Worm (Caenorhabditis elegans): Measurements from ENCODE around the gene pals-27.
A peak's percentile ranks its signal among the peaks of the same experiment; 100 is the strongest.
"Not testable (repeated sequence)": the region's sequence is repeated elsewhere in the genome, so short reads cannot be mapped to it uniquely, and the experiment has no call there.

Gene pals-27

DNA sequence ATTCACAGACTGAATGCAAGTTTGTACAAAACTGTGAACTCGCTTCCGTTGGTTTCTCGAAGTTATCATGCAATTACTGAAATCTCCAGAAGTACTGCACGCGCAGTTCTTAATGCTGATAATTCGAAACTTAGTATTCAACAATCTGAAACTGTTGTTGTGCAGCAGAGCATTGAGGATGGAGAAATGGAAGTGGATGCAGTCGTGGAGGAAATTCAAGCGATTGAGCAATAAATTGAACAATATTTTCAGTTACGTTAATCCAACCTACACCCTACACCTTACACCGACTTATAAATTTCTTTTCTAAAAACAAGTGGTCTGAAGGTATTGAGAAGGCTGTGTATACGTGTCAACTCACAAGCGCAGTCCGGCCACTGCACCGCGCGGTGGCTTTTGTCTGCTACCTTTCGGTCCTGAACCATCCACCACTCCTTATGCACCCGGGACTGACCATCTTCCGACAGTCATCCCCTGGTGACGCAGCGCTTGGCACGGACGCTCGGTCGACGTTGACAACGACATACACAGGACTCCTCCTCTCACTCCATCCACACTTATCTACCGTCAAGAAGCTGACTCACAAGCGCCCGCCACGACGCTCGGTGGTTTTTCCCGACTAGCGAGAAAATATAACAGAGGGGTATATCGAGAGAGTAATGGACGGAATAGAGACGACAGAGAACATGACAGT, 2.7 kb upstream of the pals-27 start (continued):
- peak; percentile 2 for TF ChIP-seq F49E8.2 (tag; optimal IDR thresholded peaks at IDR 0.05; ENCODE audit: borderline replicate concordance)
- TF ChIP-seq spr-3 (GFP tag; optimal IDR thresholded peaks at IDR 0.05): peak; percentile 44
- peak; percentile 82 for TF ChIP-seq pha-4 (GFP tag; IDR thresholded peaks at IDR 0.05)
- TF ChIP-seq pha-4, unc-62 (tag; optimal IDR thresholded peaks at IDR 0.05): not testable (repeated sequence)
- peak in 1 of 2 experiments; percentile 66 for TF ChIP-seq unc-62 (GFP tag; optimal IDR thresholded peaks at IDR 0.05 in 1 of 2)
- TF ChIP-seq nhr-28 (tag; optimal IDR thresholded peaks at IDR 0.05): peak; percentile 18
- peak; percentile 91 for TF ChIP-seq set-16 (GFP tag; IDR thresholded peaks at IDR 0.05)
- 0 out of 2 replicates have a peak, but pooled peaks have one; percentile 17 for TF ChIP-seq mdt-29 (GFP tag; IDR thresholded peaks at IDR 0.05)
- TF ChIP-seq F10B5.3 (tag; optimal IDR thresholded peaks at IDR 0.05): peak; percentile 68
- TF ChIP-seq lin-1 (GFP tag; IDR thresholded peaks at IDR 0.05): peak; percentile 63
- peak; percentile 77 for TF ChIP-seq spr-1 (tag; optimal IDR thresholded peaks at IDR 0.05)
- TF ChIP-seq fkh-10 (GFP tag; optimal IDR thresholded peaks at IDR 0.05): peak; percentile 4
- TF ChIP-seq daf-16 (GFP tag; optimal IDR thresholded peaks at IDR 0.05): peak in 1 of 2 experiments; percentile 48
- peak; percentile 40 for TF ChIP-seq daf-16 (tag; optimal IDR thresholded peaks at IDR 0.05)
- 0 out of 2 replicates have a peak, but pooled peaks have one; percentile 12 for TF ChIP-seq Y105C5A.15 (GFP tag; IDR thresholded peaks at IDR 0.05)
- TF ChIP-seq hlh-11 (tag; optimal IDR thresholded peaks at IDR 0.05): peak; percentile 78
- TF ChIP-seq nhr-42 (GFP tag; IDR thresholded peaks at IDR 0.05): peak; percentile 68
- TF ChIP-seq mep-1 (tag; optimal IDR thresholded peaks at IDR 0.05): peak; percentile 72
- peak; percentile 41 for TF ChIP-seq gei-8 (GFP tag; optimal IDR thresholded peaks at IDR 0.05)
- TF ChIP-seq nhr-102 (tag; optimal IDR thresholded peaks at IDR 0.05): peak; percentile 61
- peak; percentile 77 for TF ChIP-seq nhr-48 (tag; optimal IDR thresholded peaks at IDR 0.05)
- TF ChIP-seq dve-1 (tag; optimal IDR thresholded peaks at IDR 0.05; ENCODE audit: insufficient read depth): peak; percentile 43
- TF ChIP-seq Y5F2A.4 (GFP tag; optimal IDR thresholded peaks at IDR 0.05): peak; percentile 19
- TF ChIP-seq lim-7 (GFP tag; IDR thresholded peaks at IDR 0.05): peak; percentile 65
- 0 out of 2 replicates have a peak, but pooled peaks have one; percentile 57 for TF ChIP-seq daf-19 (GFP tag; conservative IDR thresholded peaks at IDR 0.05)
- 0 out of 2 replicates have a peak, but pooled peaks have one; percentile 30 for TF ChIP-seq dmd-9 (GFP tag; IDR thresholded peaks at IDR 0.05)
- TF ChIP-seq saeg-2 (GFP tag; IDR thresholded peaks at IDR 0.05): 0 out of 2 replicates have a peak, but pooled peaks have one; percentile 68
- peak; percentile 68 for TF ChIP-seq arid-1 (GFP tag; conservative IDR thresholded peaks at IDR 0.05)
- TF ChIP-seq pqm-1 (tag; optimal IDR thresholded peaks at IDR 0.05): peak; percentile 70
- peak; percentile 46 to 62; a peak in 1 of 4 replicates for TF ChIP-seq madf-5 (GFP tag; IDR thresholded peaks at IDR 0.05)
- peak; percentile 38 for TF ChIP-seq lin-13 (GFP tag; optimal IDR thresholded peaks at IDR 0.05)
- peak; percentile 79 for TF ChIP-seq egl-43 (GFP tag; IDR thresholded peaks at IDR 0.05)
- peak; percentile 57 for TF ChIP-seq T20F7.1 (GFP tag; optimal IDR thresholded peaks at IDR 0.05)
- 0 out of 2 replicates have a peak, but pooled peaks have one; percentile 34 for TF ChIP-seq zfp-3 (GFP tag; conservative IDR thresholded peaks at IDR 0.05)
- peak; percentile 63 for TF ChIP-seq dmd-6 (GFP tag; IDR thresholded peaks at IDR 0.05)
- TF ChIP-seq hif-1 (tag; optimal IDR thresholded peaks at IDR 0.05): peak in 1 of 2 experiments; percentile 54
- peak; percentile 75 for TF ChIP-seq lir-3 (tag; optimal IDR thresholded peaks at IDR 0.05)
- peak; percentile 72 for TF ChIP-seq lin-38 (GFP tag; IDR thresholded peaks at IDR 0.05)
- peak; percentile 88 for TF ChIP-seq hmg-1.1 (GFP tag; IDR thresholded peaks at IDR 0.05)
- peak; percentile 89 for TF ChIP-seq T26A8.4 (GFP tag; IDR thresholded peaks at IDR 0.05)
- peak; percentile 69 for TF ChIP-seq ctbp-1 (GFP tag; IDR thresholded peaks at IDR 0.05)
- peak; percentile 45 for TF ChIP-seq zip-2 (tag; optimal IDR thresholded peaks at IDR 0.05)
- peak; percentile 70; the same call in 1 of the 2 replicates for TF ChIP-seq ZK337.2 (GFP tag; IDR thresholded peaks at IDR 0.05)
- TF ChIP-seq D1046.2 (GFP tag; IDR thresholded peaks at IDR 0.05): peak; percentile 8; the same call in 1 of the 2 replicates
